Fruit fly (Drosophila melanogaster) whole organism, embryonic: Measurements from ENCODE around the gene Cep97.
A peak's percentile ranks its signal among the peaks of the same experiment; 100 is the strongest.

Experiments
- Atf-2 ChIP-seq: fragments of 200-800 bp; sonication (Bioruptor generic); optimal IDR thresholded peaks from 2 replicates; lab custom pipeline; 2016; ENCODE audit warnings: missing biosample characterization, missing genetic modification characterization
- Bdp1 ChIP-seq: fragments of 200-800 bp; sonication (Bioruptor generic); optimal IDR thresholded peaks from 3 replicates; lab custom pipeline; 2016; ENCODE audit warnings: missing biosample characterization, missing genetic modification characterization
- Bgb ChIP-seq: fragments of 200-800 bp; sonication (Bioruptor generic); IDR thresholded peaks from 2 replicates; pipeline ENCODE4 v1.3.6; 2022; ENCODE audit warnings: missing biosample characterization, missing genetic modification characterization; ENCODE audit not compliant: partially characterized antibody
- Blimp-1 ChIP-seq: fragments of 200-800 bp; sonication (Bioruptor generic); optimal IDR thresholded peaks from 3 replicates; lab custom pipeline; 2018; ENCODE audit warnings: missing biosample characterization, missing genetic modification characterization, mild to moderate bottlenecking, moderate library complexity, missing genetic modification reagents
- CG1024 ChIP-seq: fragments of 200-800 bp; sonication (Bioruptor generic); IDR thresholded peaks from 2 replicates; pipeline ENCODE4 v1.3.6; 2022; ENCODE audit warnings: missing biosample characterization, missing genetic modification characterization
- CG10267 ChIP-seq: fragments of 200-800 bp; sonication (Bioruptor generic); optimal IDR thresholded peaks from 2 replicates; lab custom pipeline; 2018; ENCODE audit warnings: missing biosample characterization, mild to moderate bottlenecking, missing genetic modification characterization, moderate library complexity
- CG10959 ChIP-seq: fragments of 200-800 bp; sonication (Bioruptor generic); IDR thresholded peaks from 2 replicates; pipeline ENCODE4 v1.3.6; 2022; ENCODE audit warnings: missing biosample characterization, missing genetic modification characterization
- CG12155 ChIP-seq: fragments of 200-800 bp; sonication (Bioruptor generic); optimal IDR thresholded peaks from 3 replicates; lab custom pipeline; 2016; ENCODE audit warnings: missing biosample characterization, missing genetic modification characterization
- CG14710 ChIP-seq: fragments of 200-800 bp; sonication (Bioruptor generic); optimal IDR thresholded peaks from 3 replicates; lab custom pipeline; 2019; ENCODE audit warnings: missing biosample characterization, mild to moderate bottlenecking, missing genetic modification characterization, moderate library complexity
- CG14860 ChIP-seq: fragments of 200-800 bp; sonication (Bioruptor generic); IDR thresholded peaks from 3 replicates; pipeline ENCODE4 v1.3.6; 2022; ENCODE audit warnings: missing biosample characterization, missing genetic modification characterization; ENCODE audit not compliant: partially characterized antibody
- CG1603 ChIP-seq: fragments of 200-800 bp; sonication (Bioruptor generic); optimal IDR thresholded peaks from 2 replicates; lab custom pipeline; 2019; ENCODE audit warnings: missing biosample characterization, mild to moderate bottlenecking, missing genetic modification characterization, moderate library complexity
- CG16813 ChIP-seq: fragments of 200-800 bp; sonication (Bioruptor generic); IDR thresholded peaks from 3 replicates; pipeline ENCODE4 v1.3.6; 2022; ENCODE audit warnings: missing biosample characterization, missing genetic modification characterization; ENCODE audit not compliant: partially characterized antibody
- CG17385 ChIP-seq: fragments of 200-800 bp; sonication (Bioruptor generic); optimal IDR thresholded peaks from 3 replicates; lab custom pipeline; 2018; ENCODE audit warnings: missing biosample characterization, mild to moderate bottlenecking, missing genetic modification characterization
- CG2199 ChIP-seq: fragments of 200-800 bp; sonication (Bioruptor generic); IDR thresholded peaks from 3 replicates; pipeline ENCODE4 v1.3.6; 2022; ENCODE audit warnings: missing biosample characterization, missing genetic modification characterization
- CG2678 ChIP-seq: fragments of 200-800 bp; sonication (Bioruptor generic); optimal IDR thresholded peaks from 3 replicates; lab custom pipeline; 2019; ENCODE audit warnings: missing biosample characterization, mild to moderate bottlenecking, missing genetic modification characterization, moderate library complexity
- CG3281 ChIP-seq: fragments of 200-800 bp; sonication (Bioruptor generic); optimal IDR thresholded peaks from 3 replicates; lab custom pipeline; 2017; ENCODE audit warnings: missing biosample characterization, mild to moderate bottlenecking, missing genetic modification characterization
- CG33557 ChIP-seq: fragments of 200-800 bp; sonication (Bioruptor generic); optimal IDR thresholded peaks from 2 replicates; lab custom pipeline; 2019; ENCODE audit warnings: missing biosample characterization, mild to moderate bottlenecking, missing genetic modification characterization, moderate library complexity
- CG3838 ChIP-seq: fragments of 200-800 bp; sonication (Bioruptor generic); optimal IDR thresholded peaks from 3 replicates; lab custom pipeline; 2016; ENCODE audit warnings: missing biosample characterization, missing genetic modification characterization
- CG4328 ChIP-seq: fragments of 200-800 bp; sonication (Bioruptor generic); optimal IDR thresholded peaks from 3 replicates; lab custom pipeline; 2017; ENCODE audit warnings: missing biosample characterization, missing genetic modification reagents, missing genetic modification characterization
- CG9817 ChIP-seq: fragments of 200-800 bp; sonication (Bioruptor generic); optimal IDR thresholded peaks from 2 replicates; lab custom pipeline; 2018; ENCODE audit warnings: missing biosample characterization, mild to moderate bottlenecking, missing genetic modification characterization, moderate library complexity
- CG9876 ChIP-seq: fragments of 200-800 bp; sonication (Bioruptor generic); optimal IDR thresholded peaks from 2 replicates; lab custom pipeline; 2016; ENCODE audit warnings: missing biosample characterization, missing genetic modification characterization
- CoRest ChIP-seq: fragments of 200-800 bp; sonication (Bioruptor generic); optimal IDR thresholded peaks from 3 replicates; lab custom pipeline; 2018; ENCODE audit warnings: missing biosample characterization, mild to moderate bottlenecking, missing genetic modification characterization, moderate library complexity
- D19B ChIP-seq: fragments of 200-800 bp; sonication (Bioruptor generic); optimal IDR thresholded peaks from 2 replicates; lab custom pipeline; 2017; ENCODE audit warnings: missing biosample characterization, mild to moderate bottlenecking, missing genetic modification characterization
- Gsc ChIP-seq: fragments of 200-800 bp; sonication (Bioruptor generic); IDR thresholded peaks from 2 replicates; pipeline ENCODE4 v1.3.6; 2022; ENCODE audit warnings: missing biosample characterization, missing genetic modification characterization
- Mad ChIP-seq: fragments of 200-800 bp; sonication (Bioruptor generic); optimal IDR thresholded peaks from 2 replicates; lab custom pipeline; 2016; ENCODE audit warnings: missing biosample characterization, missing genetic modification characterization
- NfI ChIP-seq: fragments of 200-800 bp; sonication (Bioruptor generic); optimal IDR thresholded peaks from 3 replicates; lab custom pipeline; 2018; ENCODE audit warnings: missing biosample characterization, mild to moderate bottlenecking, missing genetic modification characterization, moderate library complexity
- Sox100B ChIP-seq: fragments of 200-800 bp; sonication (Bioruptor generic); optimal IDR thresholded peaks from 3 replicates; lab custom pipeline; 2018; ENCODE audit warnings: missing biosample characterization, mild to moderate bottlenecking, missing genetic modification characterization
- Xrp1 ChIP-seq: fragments of 200-800 bp; sonication (Bioruptor generic); IDR thresholded peaks from 2 replicates; pipeline ENCODE4 v1.3.6; 2022; ENCODE audit warnings: missing biosample characterization, missing genetic modification characterization
- bsh ChIP-seq, 2 experiments: fragments of 200-800 bp; sonication (Bioruptor generic); optimal IDR thresholded peaks; 2 replicates each; lab custom pipeline; 2017 to 2018; ENCODE audit warnings: mild to moderate bottlenecking in 2 of 2, missing biosample characterization in 2 of 2, missing genetic modification characterization in 2 of 2, moderate library complexity in 1 of 2
- chm ChIP-seq: fragments of 200-800 bp; sonication (Bioruptor generic); IDR thresholded peaks from 2 replicates; pipeline ENCODE4 v1.3.6; 2022; ENCODE audit warnings: missing biosample characterization, missing genetic modification characterization
- dan ChIP-seq: fragments of 200-800 bp; sonication (Bioruptor generic); IDR thresholded peaks from 2 replicates; pipeline ENCODE4 v1.3.6; 2022; ENCODE audit warnings: missing biosample characterization, missing genetic modification characterization
- fd102C ChIP-seq: fragments of 200-800 bp; sonication (Bioruptor generic); optimal IDR thresholded peaks from 2 replicates; lab custom pipeline; 2018; ENCODE audit warnings: missing biosample characterization, mild to moderate bottlenecking, missing genetic modification characterization, moderate library complexity
- gcm ChIP-seq: fragments of 200-800 bp; sonication (Bioruptor generic); optimal IDR thresholded peaks from 2 replicates; lab custom pipeline; 2019; ENCODE audit warnings: missing biosample characterization, mild to moderate bottlenecking, missing genetic modification characterization, moderate library complexity
- gcm2 ChIP-seq: fragments of 200-800 bp; sonication (Bioruptor generic); optimal IDR thresholded peaks from 2 replicates; lab custom pipeline; 2016; ENCODE audit warnings: missing biosample characterization, missing genetic modification characterization
- grau ChIP-seq: fragments of 200-800 bp; optimal IDR thresholded peaks from 3 replicates; lab custom pipeline; 2019; ENCODE audit warnings: missing biosample characterization, mild to moderate bottlenecking, missing genetic modification characterization, moderate library complexity
- grn ChIP-seq: fragments of 200-800 bp; sonication (Bioruptor generic); optimal IDR thresholded peaks from 3 replicates; lab custom pipeline; 2017; ENCODE audit warnings: missing biosample characterization, missing genetic modification characterization
- hkb ChIP-seq, 2 experiments: fragments of 200-800 bp in 1 of 2; fragments of >200 bp in 1 of 2; sonication (Bioruptor generic) in 1 of 2; IDR thresholded peaks in 1 of 2; optimal IDR thresholded peaks in 1 of 2; 2 replicates each; pipeline versions ENCODE4 v1.3.6 to Lab custom; 2017 to 2022; ENCODE audit warnings: missing biosample characterization in 1 of 2, missing genetic modification characterization in 1 of 2
- jigr1 ChIP-seq: fragments of 200-800 bp; sonication (Bioruptor generic); IDR thresholded peaks from 3 replicates; pipeline ENCODE4 v1.3.6; 2022; ENCODE audit warnings: missing biosample characterization, missing genetic modification characterization
- otp ChIP-seq: fragments of 200-800 bp; sonication (Bioruptor generic); IDR thresholded peaks from 3 replicates; pipeline ENCODE4, ENCODE4 v1.3.6; 2022; ENCODE audit warnings: missing biosample characterization, missing genetic modification characterization
- ranshi ChIP-seq: fragments of 200-800 bp; sonication (Bioruptor generic); IDR thresholded peaks from 2 replicates; pipeline ENCODE4 v1.3.6; 2022; ENCODE audit warnings: missing biosample characterization, missing genetic modification characterization
- row ChIP-seq: fragments of 200-800 bp; sonication (Bioruptor generic); IDR thresholded peaks from 3 replicates; pipeline ENCODE4 v1.3.6; 2022; ENCODE audit warnings: missing biosample characterization, missing genetic modification characterization
- sens ChIP-seq: fragments of 200-800 bp; sonication (Bioruptor generic); peaks from one replicate; lab custom pipeline; 2016; ENCODE audit warnings: missing biosample characterization, missing genetic modification characterization
- seq ChIP-seq: fragments of 200-800 bp; sonication (Bioruptor generic); IDR thresholded peaks from 2 replicates; pipeline ENCODE4 v1.3.6; 2022; ENCODE audit warnings: missing biosample characterization, missing genetic modification characterization
- sim ChIP-seq: fragments of 200-800 bp; sonication (Bioruptor generic); IDR thresholded peaks from 2 replicates; pipeline ENCODE4 v1.3.6; 2022; ENCODE audit warnings: missing biosample characterization, missing genetic modification characterization
- sima ChIP-seq: fragments of 200-800 bp; sonication (Bioruptor generic); optimal IDR thresholded peaks from 2 replicates; lab custom pipeline; 2016; ENCODE audit warnings: missing biosample characterization, missing genetic modification characterization
- stc ChIP-seq: fragments of 200-800 bp; sonication (Bioruptor generic); IDR thresholded peaks from 2 replicates; pipeline ENCODE4 v1.3.6; 2022; ENCODE audit warnings: missing biosample characterization, missing genetic modification characterization
- tin ChIP-seq: fragments of 200-800 bp; sonication (Bioruptor generic); optimal IDR thresholded peaks from 3 replicates; lab custom pipeline; 2016; ENCODE audit warnings: missing biosample characterization, missing genetic modification characterization
- tio ChIP-seq: fragments of 200-800 bp; sonication (Bioruptor generic); optimal IDR thresholded peaks from 2 replicates; lab custom pipeline; 2017; ENCODE audit warnings: missing biosample characterization, missing genetic modification characterization, inconsistent platforms
- unpg ChIP-seq: fragments of 200-800 bp; sonication (Bioruptor generic); optimal IDR thresholded peaks from 3 replicates; lab custom pipeline; 2018; ENCODE audit warnings: missing biosample characterization, mild to moderate bottlenecking, missing genetic modification characterization, moderate library complexity
- zf30C ChIP-seq: fragments of 200-800 bp; sonication (Bioruptor generic); optimal IDR thresholded peaks from 3 replicates; lab custom pipeline; 2018; ENCODE audit warnings: missing biosample characterization, mild to moderate bottlenecking, missing genetic modification characterization

The Cep97 gene

DNA sequence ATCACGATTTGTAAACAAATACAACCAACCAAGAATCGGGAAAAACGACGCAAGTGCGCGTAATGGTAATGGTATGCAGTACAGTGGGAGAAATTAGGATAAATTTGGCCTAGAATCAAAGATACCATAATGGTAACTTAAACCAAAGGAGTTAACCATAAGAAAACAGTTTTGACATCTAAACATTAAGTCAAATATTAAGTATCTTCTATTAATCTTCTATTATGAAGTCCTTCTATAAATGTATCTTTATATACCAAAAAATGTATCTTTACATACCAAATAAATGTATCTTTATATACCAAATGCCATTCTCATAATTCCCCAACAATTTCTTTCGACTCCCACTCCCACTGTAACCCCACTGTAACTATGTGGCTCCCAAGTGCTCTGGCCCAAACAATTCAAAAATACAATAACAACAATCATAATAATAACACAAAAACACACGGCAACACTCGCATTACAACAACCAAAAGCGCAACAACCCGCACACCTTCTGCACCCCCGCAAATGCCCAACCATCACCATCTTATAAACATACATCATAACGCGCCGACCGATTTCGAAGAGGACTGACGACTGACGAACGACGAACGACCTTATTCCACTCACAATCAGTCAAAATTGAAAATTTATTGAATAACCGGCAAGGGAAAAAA lies 11.8 kb upstream of the Cep97 start (continued):
- TF ChIP-seq CG12155 (no peak), Mad (GFP tag; lab: Kevin White, UChicago) (no peak), CG10959 (GFP tag; lab: Robert Waterston, UW) (no peak), chm (no peak), stc (GFP tag; lab: Robert Waterston, UW) (no peak), CG17385 (GFP tag; lab: Kevin White, UChicago) (peak; percentile 22), CG9876 (GFP tag; lab: Kevin White, UChicago) (no peak), tin (GFP tag; lab: Kevin White, UChicago) (no peak), sens (GFP tag; lab: Kevin White, UChicago) (peak; percentile 73), CG2678 (tag; lab: Kevin White, UChicago) (peak; percentile 33), CG1024 (GFP tag; lab: Robert Waterston, UW) (no peak), otp (GFP tag; lab: Robert Waterston, UW) (no peak), Bdp1 (no peak), grau (peak; percentile 31), Gsc (GFP tag; lab: Robert Waterston, UW) (no peak), tio (GFP tag; lab: Kevin White, UChicago) (no peak), Bgb (GFP tag; lab: Robert Waterston, UW) (no peak), CoRest (peak; percentile 22), Xrp1 (GFP tag; lab: Robert Waterston, UW) (0 out of 2 replicates have a peak, but pooled peaks have one; percentile 40), CG33557 (GFP tag; lab: Kevin White, UChicago) (peak; percentile 2), Atf-2 (GFP tag; lab: Kevin White, UChicago) (no peak), CG2199 (0 out of 3 replicates have a peak, but pooled peaks have one; percentile 23), zf30C (GFP tag; lab: Kevin White, UChicago) (no peak), seq (GFP tag; lab: Robert Waterston, UW) (no peak), D19B (no peak), row (GFP tag; lab: Robert Waterston, UW) (peak; percentile 13; the same call in 1 of the 3 replicates), CG3838 (GFP tag; lab: Kevin White, UChicago) (no peak), CG14710 (tag; lab: Kevin White, UChicago) (peak; percentile 21), bsh (GFP tag; optimal IDR thresholded peaks at IDR 0.05; lab: Kevin White, UChicago) (peak in 1 of 2 experiments; percentile 60), CG3281 (GFP tag; lab: Kevin White, UChicago) (no peak), hkb (optimal IDR thresholded peaks at IDR 0.05; lab: Kevin White, UChicago) (no peak), hkb (GFP tag; IDR thresholded peaks at IDR 0.05; lab: Robert Waterston, UW) (no peak), CG4328 (no peak), CG16813 (GFP tag; lab: Robert Waterston, UW) (no peak), sima (GFP tag; lab: Kevin White, UChicago) (no peak), dan (no peak), fd102C (no peak), unpg (GFP tag; lab: Kevin White, UChicago) (peak; percentile 41), CG14860 (GFP tag; lab: Robert Waterston, UW) (no peak), gcm2 (GFP tag; lab: Kevin White, UChicago) (no peak), CG10267 (tag; lab: Kevin White, UChicago) (peak; percentile 18), jigr1 (GFP tag; lab: Robert Waterston, UW) (no peak), CG1603 (peak; percentile 3), grn (GFP tag; lab: Kevin White, UChicago) (no peak), NfI (GFP tag; lab: Kevin White, UChicago) (no peak), Blimp-1 (peak; percentile 18), gcm (GFP tag; lab: Kevin White, UChicago) (peak; percentile 34), ranshi (no peak), Sox100B (GFP tag; lab: Kevin White, UChicago) (peak; percentile 19), sim (no peak), CG9817 (tag; lab: Kevin White, UChicago) (no peak)
